Worm (Caenorhabditis elegans): ENCODE data around the gene xol-1.

The xol-1 gene

DNA sequence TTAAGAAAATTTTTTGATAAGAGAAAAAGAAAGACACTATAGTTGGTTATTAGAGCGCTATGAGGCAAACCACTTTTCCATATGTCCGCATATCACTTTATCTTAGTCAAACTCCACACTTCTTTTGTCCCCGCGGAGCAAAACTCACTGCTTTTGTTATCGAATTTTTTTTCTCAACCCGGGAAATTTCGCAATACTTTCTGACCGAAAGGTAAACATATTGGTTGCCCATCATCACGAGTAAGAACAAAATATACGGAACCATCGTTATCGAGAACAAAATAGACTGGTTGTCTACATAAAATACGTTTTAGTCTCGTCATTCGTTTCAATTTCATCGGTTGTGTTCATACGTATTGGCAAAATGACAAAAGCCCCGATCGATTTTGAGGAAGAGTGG, 28.2 kb downstream of the xol-1 start, which contains the start of gene C18A11.1:
C18A11.1 (plus strand) TSS at position 36 of the 400 bp plus-strand sequence.
- peak; percentile 86 for TF ChIP-seq elt-2 (tag; optimal IDR thresholded peaks at IDR 0.05)
- TF ChIP-seq sea-2 (GFP tag; optimal IDR thresholded peaks at IDR 0.05), result no peak
- peak; percentile 10 for TF ChIP-seq nfya-1 (tag; optimal IDR thresholded peaks at IDR 0.05; ENCODE audit: insufficient read depth)
- TF ChIP-seq pqm-1 (tag; optimal IDR thresholded peaks at IDR 0.05), result peak; percentile 77
- no peak for TF ChIP-seq lin-15B (tag; optimal IDR thresholded peaks at IDR 0.05)
- TF ChIP-seq elt-3 (tag; optimal IDR thresholded peaks at IDR 0.05), result no peak
- no peak for TF ChIP-seq unc-62 (GFP tag; optimal IDR thresholded peaks at IDR 0.05)
- no peak for TF ChIP-seq daf-12 (tag; optimal IDR thresholded peaks at IDR 0.05)
- peak; percentile 79 for TF ChIP-seq pha-4 (tag; optimal IDR thresholded peaks at IDR 0.05)
- no peak for TF ChIP-seq snpc-4 (tag; optimal IDR thresholded peaks at IDR 0.05)
- no peak for TF ChIP-seq nhr-28 (tag; optimal IDR thresholded peaks at IDR 0.05)
- peak; percentile 56 for TF ChIP-seq ceh-28 (tag; optimal IDR thresholded peaks at IDR 0.05)

DNA sequence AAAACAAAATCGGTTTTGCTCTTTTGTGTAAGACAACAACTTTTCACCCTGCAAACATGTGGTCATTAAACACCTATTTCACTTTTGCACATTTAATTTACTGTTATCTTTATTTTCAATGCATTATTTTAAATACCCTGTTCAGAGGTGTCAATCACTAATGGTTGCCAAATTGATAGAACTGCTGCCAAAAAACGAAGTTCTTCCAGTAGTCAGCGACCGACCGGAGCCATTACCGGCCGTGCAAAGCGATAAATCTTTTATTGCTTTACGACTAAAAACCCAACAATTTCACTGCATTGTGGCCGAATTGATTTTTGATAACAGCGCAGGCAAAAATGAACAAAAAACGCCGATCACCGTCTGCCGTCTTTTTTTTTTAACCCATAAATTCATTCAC, 33.4 kb downstream of the xol-1 start:
- no peak for TF ChIP-seq skn-1 (tag; optimal IDR thresholded peaks at IDR 0.05)
- no peak for TF ChIP-seq zag-1 (tag; optimal IDR thresholded peaks at IDR 0.05)
- no peak for TF ChIP-seq pqm-1 (tag; optimal IDR thresholded peaks at IDR 0.05)
- peak; percentile 83 for TF ChIP-seq elt-2 (tag; optimal IDR thresholded peaks at IDR 0.05)
- TF ChIP-seq ztf-11 (tag; optimal IDR thresholded peaks at IDR 0.05), result no peak
- no peak for TF ChIP-seq sea-2 (GFP tag; optimal IDR thresholded peaks at IDR 0.05)
- no peak for TF ChIP-seq elt-1 (tag; optimal IDR thresholded peaks at IDR 0.05)
- TF ChIP-seq nhr-77 (tag; optimal IDR thresholded peaks at IDR 0.05), result no peak
- TF ChIP-seq nhr-67 (tag; optimal IDR thresholded peaks at IDR 0.05), result no peak

DNA sequence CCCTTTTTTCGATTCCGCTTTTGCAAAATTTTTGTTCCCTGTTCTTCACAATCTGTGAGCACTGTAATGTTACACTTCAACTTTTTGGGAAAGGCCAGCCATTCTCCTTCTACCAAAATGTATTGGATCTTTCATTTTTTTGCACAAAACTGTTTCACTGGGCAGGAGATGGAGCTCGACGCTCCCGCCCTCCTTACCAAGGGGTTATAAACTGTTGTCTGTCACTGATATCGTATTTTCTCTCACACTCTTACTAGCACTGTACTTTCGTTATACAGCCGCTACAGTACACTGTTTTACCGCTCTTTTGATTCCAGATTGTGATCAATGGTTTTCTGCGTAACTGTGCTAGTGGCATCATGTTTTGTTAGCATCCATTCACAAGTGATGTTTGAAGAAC, 36.6 kb downstream of the xol-1 start, which contains the start of gene C46F2.1:
C46F2.1 (plus strand) TSS at position 301 of the 400 bp plus-strand sequence.
- no peak for TF ChIP-seq daf-12 (tag; optimal IDR thresholded peaks at IDR 0.05)
- no peak for TF ChIP-seq egl-27 (tag; optimal IDR thresholded peaks at IDR 0.05)
- TF ChIP-seq nfya-1 (tag; optimal IDR thresholded peaks at IDR 0.05; ENCODE audit: insufficient read depth), result no peak
- TF ChIP-seq eor-1 (tag; optimal IDR thresholded peaks at IDR 0.05), result no peak
- TF ChIP-seq aly-2 (tag; optimal IDR thresholded peaks at IDR 0.05), result no peak
- TF ChIP-seq pha-4 (tag; optimal IDR thresholded peaks at IDR 0.05), result no peak
- peak; percentile 33 for TF ChIP-seq elt-2 (tag; optimal IDR thresholded peaks at IDR 0.05)
- TF ChIP-seq nhr-11 (tag; optimal IDR thresholded peaks at IDR 0.05), result no peak
- no peak for TF ChIP-seq fkh-10 (GFP tag; optimal IDR thresholded peaks at IDR 0.05)
- TF ChIP-seq ceh-82 (tag; optimal IDR thresholded peaks at IDR 0.05), result no peak
- TF ChIP-seq unc-62 (GFP tag; optimal IDR thresholded peaks at IDR 0.05), result no peak
- TF ChIP-seq nhr-77 (tag; optimal IDR thresholded peaks at IDR 0.05), result no peak
- TF ChIP-seq ama-1 (optimal IDR thresholded peaks at IDR 0.05), result no peak
- TF ChIP-seq egl-5 (tag; optimal IDR thresholded peaks at IDR 0.05), result no peak
- TF ChIP-seq pqm-1 (tag; optimal IDR thresholded peaks at IDR 0.05), result peak; percentile 61
- no peak for TF ChIP-seq ZK546.5 (tag; optimal IDR thresholded peaks at IDR 0.05)

DNA sequence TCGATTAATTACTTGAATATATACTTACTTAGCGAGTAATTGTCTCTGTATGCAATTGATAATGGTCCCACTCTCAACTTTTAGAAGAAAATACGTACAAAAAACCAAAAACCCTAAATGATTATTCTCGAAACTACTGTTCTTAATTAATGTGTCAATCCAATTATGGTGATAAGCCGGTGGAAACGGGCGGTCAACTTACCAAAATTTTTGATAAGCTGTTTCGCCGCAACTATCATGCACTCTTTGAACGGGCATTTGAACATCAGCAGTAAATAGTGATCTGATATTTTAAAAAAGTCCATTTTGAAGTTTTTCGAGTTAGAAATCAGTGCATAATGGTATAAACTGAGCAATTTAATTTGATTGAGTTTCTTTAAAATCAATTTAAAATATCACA, 37.3 kb downstream of the xol-1 start:
- TF ChIP-seq ZK546.5 (tag; optimal IDR thresholded peaks at IDR 0.05) (no peak), R02D3.7 (tag; optimal IDR thresholded peaks at IDR 0.05) (no peak), elt-3 (tag; optimal IDR thresholded peaks at IDR 0.05) (no peak), nhr-237 (tag; optimal IDR thresholded peaks at IDR 0.05) (no peak), elt-2 (tag; optimal IDR thresholded peaks at IDR 0.05) (peak; percentile 65), zag-1 (tag; optimal IDR thresholded peaks at IDR 0.05) (no peak), nhr-11 (tag; optimal IDR thresholded peaks at IDR 0.05) (no peak), ceh-82 (tag; optimal IDR thresholded peaks at IDR 0.05) (no peak), eor-1 (tag; optimal IDR thresholded peaks at IDR 0.05) (no peak)

DNA sequence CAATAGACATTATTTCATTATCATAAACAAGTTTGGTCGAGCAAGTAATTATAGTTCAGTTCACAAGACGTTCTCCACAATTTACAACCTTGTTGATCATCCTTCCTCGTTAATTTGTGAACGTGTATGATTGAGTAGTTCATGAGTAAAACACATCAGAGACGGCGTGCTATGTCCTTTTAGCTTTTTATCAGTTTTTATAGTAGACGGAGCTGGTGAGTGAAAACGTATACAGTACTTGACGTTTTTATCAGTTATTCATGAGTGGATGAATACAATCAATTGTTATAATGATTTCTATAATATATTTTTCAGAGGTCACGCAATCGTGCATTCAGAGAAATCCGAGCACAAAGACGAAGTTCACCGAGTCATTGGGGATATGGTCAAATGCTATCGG, 37.8 kb downstream of the xol-1 start:
- TF ChIP-seq pha-4 (tag; optimal IDR thresholded peaks at IDR 0.05) (peak; percentile 2), skn-1 (tag; optimal IDR thresholded peaks at IDR 0.05) (no peak), pqm-1 (tag; optimal IDR thresholded peaks at IDR 0.05) (peak; percentile 71), nhr-67 (tag; optimal IDR thresholded peaks at IDR 0.05) (no peak), elt-2 (tag; optimal IDR thresholded peaks at IDR 0.05) (peak; percentile 54)

DNA sequence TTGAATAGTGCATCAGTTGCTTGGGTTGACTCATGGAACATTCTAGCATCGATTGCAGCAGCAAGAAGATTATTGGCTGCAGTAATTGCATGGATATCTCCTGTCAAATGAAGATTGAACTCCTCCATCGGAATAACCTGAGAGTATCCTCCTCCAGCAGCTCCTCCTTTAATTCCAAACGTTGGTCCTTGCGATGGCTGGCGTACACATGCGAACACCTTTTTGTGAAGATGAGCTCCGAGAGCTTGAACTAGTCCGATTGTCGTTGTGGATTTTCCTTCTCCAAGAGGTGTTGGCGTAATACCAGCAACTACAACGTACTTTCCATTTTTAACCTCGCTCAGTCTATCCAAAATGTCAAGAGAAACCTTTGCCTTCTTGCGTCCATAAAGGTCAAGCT, 41.6 kb downstream of the xol-1 start:
- TF ChIP-seq eor-1 (tag; optimal IDR thresholded peaks at IDR 0.05) (no peak), jun-1 (tag; optimal IDR thresholded peaks at IDR 0.05) (no peak), ama-1 (optimal IDR thresholded peaks at IDR 0.05) (no peak), ceh-82 (tag; optimal IDR thresholded peaks at IDR 0.05) (no peak), lin-15B (tag; optimal IDR thresholded peaks at IDR 0.05) (no peak), daf-12 (tag; optimal IDR thresholded peaks at IDR 0.05) (no peak), egl-27 (tag; optimal IDR thresholded peaks at IDR 0.05) (no peak), skn-1 (tag; optimal IDR thresholded peaks at IDR 0.05) (no peak), tbx-2 (tag; optimal IDR thresholded peaks at IDR 0.05) (no peak), aly-2 (tag; optimal IDR thresholded peaks at IDR 0.05) (no peak), zag-1 (tag; optimal IDR thresholded peaks at IDR 0.05) (no peak), nhr-43 (tag; optimal IDR thresholded peaks at IDR 0.05; ENCODE audit: poor library complexity, severe bottlenecking) (no peak)

All from whole organism, L3 larva.